Fruit fly (Drosophila melanogaster): ENCODE data around the gene CG33223.

CG33223 gene

DNA sequence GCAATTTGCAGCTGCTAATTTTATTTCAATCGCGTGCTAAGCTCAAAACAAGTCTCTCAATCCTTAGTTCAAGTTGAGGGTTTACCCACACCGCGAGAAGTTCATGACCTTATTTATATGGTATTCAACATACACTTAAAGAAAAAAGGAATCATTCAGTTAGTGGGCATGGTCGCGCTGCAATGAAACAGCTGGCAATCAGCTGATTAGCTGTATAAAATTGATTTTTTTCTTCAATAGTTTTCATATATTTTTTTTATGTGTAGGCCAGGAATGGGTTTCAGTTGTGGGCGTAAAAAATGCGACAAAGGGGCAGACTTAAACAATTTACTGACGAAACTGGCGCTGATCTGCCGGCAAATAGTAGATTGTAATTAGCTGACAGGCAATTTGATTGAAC, 15.5 kb upstream of the CG33223 start (continued):
- no peak for TF ChIP-seq grau (tag; optimal IDR thresholded peaks at IDR 0.05)
- no peak for TF ChIP-seq CG6854 (GFP tag; optimal IDR thresholded peaks at IDR 0.05)
- TF ChIP-seq croc (GFP tag; conservative IDR thresholded peaks at IDR 0.05): no peak
- TF ChIP-seq fd102C (GFP tag; optimal IDR thresholded peaks at IDR 0.05): no peak
- no peak for TF ChIP-seq Nf-YB (GFP tag; optimal IDR thresholded peaks at IDR 0.05)
- no peak for TF ChIP-seq CG8478 (optimal IDR thresholded peaks at IDR 0.05)
- no peak for TF ChIP-seq CG2129 (GFP tag; IDR thresholded peaks at IDR 0.05; ENCODE audit: partially characterized antibody)
- TF ChIP-seq ase (GFP tag; IDR thresholded peaks at IDR 0.05): no peak
- TF ChIP-seq CG31388 (GFP tag; optimal IDR thresholded peaks at IDR 0.05): no peak
- no peak for TF ChIP-seq CG12071 (GFP tag; optimal IDR thresholded peaks at IDR 0.05)
- no peak for TF ChIP-seq Lpt (GFP tag; optimal IDR thresholded peaks at IDR 0.05)
- no peak for TF ChIP-seq Tbp (GFP tag; optimal IDR thresholded peaks at IDR 0.05)
- peak; percentile 4 for TF ChIP-seq CG7839 (tag; optimal IDR thresholded peaks at IDR 0.05)
- TF ChIP-seq lola (GFP tag; optimal IDR thresholded peaks at IDR 0.05): no peak
- TF ChIP-seq CG2120 (GFP tag; optimal IDR thresholded peaks at IDR 0.05): peak; percentile 29
- no peak for TF ChIP-seq CG10209 (GFP tag; optimal IDR thresholded peaks at IDR 0.05)
- peak; percentile 1 for TF ChIP-seq CG15269 (tag; optimal IDR thresholded peaks at IDR 0.05)
- TF ChIP-seq bbx (GFP tag; IDR thresholded peaks at IDR 0.05; ENCODE audit: partially characterized antibody): no peak
- TF ChIP-seq gsb-n (tag; optimal IDR thresholded peaks at IDR 0.05): no peak
- no peak for TF ChIP-seq sug (tag; optimal IDR thresholded peaks at IDR 0.05)
- no peak for TF ChIP-seq pita (GFP tag; optimal IDR thresholded peaks at IDR 0.05)
- TF ChIP-seq Mrtf (GFP tag; IDR thresholded peaks at IDR 0.05): no peak
- no peak for TF ChIP-seq abd-A (tag; optimal IDR thresholded peaks at IDR 0.05)
- 0 out of 2 replicates have a peak, but pooled peaks have one; percentile 16 for TF ChIP-seq E2f1 (GFP tag; IDR thresholded peaks at IDR 0.05)
- no peak for TF ChIP-seq CG3838 (GFP tag; optimal IDR thresholded peaks at IDR 0.05)
- no peak for TF ChIP-seq CG8388 (GFP tag; optimal IDR thresholded peaks at IDR 0.05)
- peak; percentile 26; the same call in 1 of the 3 replicates for TF ChIP-seq B-H1 (GFP tag; IDR thresholded peaks at IDR 0.05)
- TF ChIP-seq Trl (optimal IDR thresholded peaks at IDR 0.05): no peak
- no peak for TF ChIP-seq Trl (GFP tag; optimal IDR thresholded peaks at IDR 0.05)
- TF ChIP-seq onecut (GFP tag; IDR thresholded peaks at IDR 0.05): no peak
- TF ChIP-seq CG17802 (tag; optimal IDR thresholded peaks at IDR 0.05): no peak
- TF ChIP-seq Fer2 (tag; optimal IDR thresholded peaks at IDR 0.05): no peak
- TF ChIP-seq Hr78 (GFP tag; optimal IDR thresholded peaks at IDR 0.05): no peak
- no peak for TF ChIP-seq emc (GFP tag; optimal IDR thresholded peaks at IDR 0.05)
- no peak for TF ChIP-seq pum (GFP tag; optimal IDR thresholded peaks at IDR 0.05)
- TF ChIP-seq CG7271 (tag; optimal IDR thresholded peaks at IDR 0.05): no peak
- TF ChIP-seq sens (GFP tag): peak; percentile 82
- TF ChIP-seq H2.0 (GFP tag; IDR thresholded peaks at IDR 0.05): peak; percentile 24; the same call in 1 of the 2 replicates
- no peak for TF ChIP-seq vnd (GFP tag; IDR thresholded peaks at IDR 0.05; ENCODE audit: partially characterized antibody)
- TF ChIP-seq CG10959 (GFP tag; IDR thresholded peaks at IDR 0.05): no peak
- TF ChIP-seq CG10431 (GFP tag; optimal IDR thresholded peaks at IDR 0.05): no peak
- TF ChIP-seq CG11085 (GFP tag; IDR thresholded peaks at IDR 0.05): 0 out of 2 replicates have a peak, but pooled peaks have one; percentile 35
- no peak for TF ChIP-seq her (GFP tag; optimal IDR thresholded peaks at IDR 0.05)
- TF ChIP-seq CG9215 (GFP tag; IDR thresholded peaks at IDR 0.05): no peak
- no peak for TF ChIP-seq CG10462 (GFP tag; optimal IDR thresholded peaks at IDR 0.05)
- no peak for TF ChIP-seq CG6791 (GFP tag; IDR thresholded peaks at IDR 0.05; ENCODE audit: partially characterized antibody)
- TF ChIP-seq gcm (GFP tag; optimal IDR thresholded peaks at IDR 0.05): no peak
- TF ChIP-seq CG17328 (GFP tag; IDR thresholded peaks at IDR 0.05): no peak
- no peak for TF ChIP-seq E2f2 (GFP tag; IDR thresholded peaks at IDR 0.05)
- no peak for TF ChIP-seq CkIIα-i1 (GFP tag; IDR thresholded peaks at IDR 0.05)
- TF ChIP-seq stwl (tag; optimal IDR thresholded peaks at IDR 0.05): no peak
- no peak for TF ChIP-seq YL-1 (GFP tag; optimal IDR thresholded peaks at IDR 0.05)
